Worm (Caenorhabditis elegans) whole organism, L3 larva: ENCODE data around the gene ubq-1.

Experiments used
- R02D3.7 ChIP-seq: fragments of 150-350 bp; optimal IDR thresholded peaks from 2 replicates; lab custom pipeline; 2014; ENCODE audit warnings: missing biosample characterization, missing genetic modification characterization
- ZK546.5 ChIP-seq: sonication (generic microtip); optimal IDR thresholded peaks from 2 replicates; lab custom pipeline; 2017; ENCODE audit warnings: missing biosample characterization, missing genetic modification characterization
- aly-2 ChIP-seq: fragments of 150-350 bp; optimal IDR thresholded peaks from 2 replicates; lab custom pipeline; 2014; ENCODE audit warnings: missing biosample characterization, missing genetic modification characterization
- ama-1 ChIP-seq: fragments of 150-350 bp; optimal IDR thresholded peaks from 2 replicates; lab custom pipeline; 2018
- ceh-16 ChIP-seq: sonication (generic microtip); optimal IDR thresholded peaks from 2 replicates; lab custom pipeline; 2017; ENCODE audit warnings: missing biosample characterization, missing genetic modification characterization
- ceh-82 ChIP-seq: fragments of 150-350 bp; optimal IDR thresholded peaks from 2 replicates; lab custom pipeline; 2014; ENCODE audit warnings: missing biosample characterization, missing genetic modification characterization
- ceh-9 ChIP-seq: sonication (generic microtip); optimal IDR thresholded peaks from 2 replicates; lab custom pipeline; 2018; ENCODE audit warnings: missing biosample characterization, missing genetic modification characterization
- daf-12 ChIP-seq: fragments of 150-350 bp; optimal IDR thresholded peaks from 2 replicates; lab custom pipeline; 2014; ENCODE audit warnings: missing biosample characterization, missing genetic modification reagents, missing genetic modification characterization
- egl-27 ChIP-seq: sonication (generic microtip); optimal IDR thresholded peaks from 4 replicates; lab custom pipeline; 2017; ENCODE audit warnings: missing biosample characterization, missing genetic modification reagents, missing genetic modification characterization
- egl-5 ChIP-seq: fragments of 150-350 bp; optimal IDR thresholded peaks from 2 replicates; lab custom pipeline; 2017; ENCODE audit warnings: missing biosample characterization, missing genetic modification reagents, missing genetic modification characterization, inconsistent platforms
- elt-2 ChIP-seq: sonication (generic microtip); optimal IDR thresholded peaks from 2 replicates; lab custom pipeline; 2016; ENCODE audit warnings: missing genetic modification reagents, mild to moderate bottlenecking, missing genetic modification characterization, missing compliant biosample characterization
- elt-3 ChIP-seq, 3 experiments: fragments of 150-350 bp in 1 of 3; sonication (generic microtip) in 2 of 3; optimal IDR thresholded peaks; 2 replicates in 2 of 3; 4 replicates in 1 of 3; lab custom pipeline; 2014 to 2017; ENCODE audit warnings: missing biosample characterization in 3 of 3, missing genetic modification characterization in 3 of 3
- eor-1 ChIP-seq, 2 experiments: fragments of 150-350 bp; optimal IDR thresholded peaks; 2 replicates each; lab custom pipeline; 2014 to 2018; ENCODE audit warnings: missing biosample characterization in 2 of 2, missing genetic modification characterization in 2 of 2
- fkh-2 ChIP-seq: fragments of 150-350 bp; optimal IDR thresholded peaks from 2 replicates; lab custom pipeline; 2014; ENCODE audit warnings: missing biosample characterization, missing genetic modification reagents, missing genetic modification characterization
- fos-1 ChIP-seq: fragments of 150-350 bp; optimal IDR thresholded peaks from 2 replicates; lab custom pipeline; 2014; ENCODE audit warnings: missing biosample characterization, missing genetic modification characterization
- hmg-11 ChIP-seq: sonication (generic microtip); optimal IDR thresholded peaks from 2 replicates; lab custom pipeline; 2016; ENCODE audit warnings: missing genetic modification characterization, missing compliant biosample characterization
- lin-15B ChIP-seq: fragments of 150-350 bp; optimal IDR thresholded peaks from 2 replicates; lab custom pipeline; 2014; ENCODE audit warnings: missing biosample characterization, missing genetic modification characterization
- lin-39 ChIP-seq: fragments of 150-350 bp; optimal IDR thresholded peaks from 2 replicates; lab custom pipeline; 2018; ENCODE audit warnings: missing biosample characterization, missing genetic modification reagents, missing genetic modification characterization
- lsy-12 ChIP-seq: sonication (generic microtip); optimal IDR thresholded peaks from 2 replicates; lab custom pipeline; 2016; ENCODE audit warnings: mild to moderate bottlenecking, missing genetic modification characterization, missing compliant biosample characterization
- mdl-1 ChIP-seq: fragments of 150-350 bp; optimal IDR thresholded peaks from 2 replicates; lab custom pipeline; 2014; ENCODE audit warnings: missing biosample characterization, missing genetic modification characterization
- mml-1 ChIP-seq: fragments of 150-350 bp; sonication (generic microtip); optimal IDR thresholded peaks from 3 replicates; lab custom pipeline; 2014; ENCODE audit warnings: missing biosample characterization, missing genetic modification characterization
- nfya-1 ChIP-seq: sonication (generic microtip); optimal IDR thresholded peaks from 2 replicates; lab custom pipeline; 2017; ENCODE audit warnings: missing genetic modification characterization, mild to moderate bottlenecking, missing compliant biosample characterization, antibody characterized with exemption, moderate library complexity; ENCODE audit not compliant: insufficient read depth
- nhr-11 ChIP-seq: fragments of 150-350 bp; optimal IDR thresholded peaks from 2 replicates; lab custom pipeline; 2014; ENCODE audit warnings: missing biosample characterization, missing genetic modification characterization
- nhr-23 ChIP-seq: fragments of 150-350 bp; optimal IDR thresholded peaks from 2 replicates; lab custom pipeline; 2014; ENCODE audit warnings: missing biosample characterization, missing genetic modification reagents, missing genetic modification characterization
- nhr-237 ChIP-seq: fragments of 150-350 bp; optimal IDR thresholded peaks from 2 replicates; lab custom pipeline; 2014; ENCODE audit warnings: missing biosample characterization, missing genetic modification characterization
- nhr-25 ChIP-seq: sonication (generic microtip); optimal IDR thresholded peaks from 2 replicates; lab custom pipeline; 2017; ENCODE audit warnings: missing biosample characterization, missing genetic modification characterization
- nhr-28 ChIP-seq: fragments of 150-350 bp; optimal IDR thresholded peaks from 2 replicates; lab custom pipeline; 2014; ENCODE audit warnings: missing biosample characterization, missing genetic modification characterization
- nhr-43 ChIP-seq: sonication (generic microtip); optimal IDR thresholded peaks from 2 replicates; lab custom pipeline; 2016; ENCODE audit warnings: mild to moderate bottlenecking, missing genetic modification characterization, missing compliant biosample characterization; ENCODE audit not compliant: poor library complexity, severe bottlenecking
- nhr-67 ChIP-seq: fragments of 150-350 bp; optimal IDR thresholded peaks from 2 replicates; lab custom pipeline; 2014; ENCODE audit warnings: missing biosample characterization, missing genetic modification characterization
- nhr-77 ChIP-seq: fragments of 150-350 bp; optimal IDR thresholded peaks from 2 replicates; lab custom pipeline; 2014; ENCODE audit warnings: missing biosample characterization, missing genetic modification characterization
- pha-4 ChIP-seq: fragments of 150-350 bp; optimal IDR thresholded peaks from 2 replicates; lab custom pipeline; 2014; ENCODE audit warnings: missing biosample characterization, missing genetic modification reagents, missing genetic modification characterization
- pqm-1 ChIP-seq: fragments of 150-350 bp; optimal IDR thresholded peaks from 2 replicates; lab custom pipeline; 2017; ENCODE audit warnings: missing biosample characterization, missing genetic modification characterization, inconsistent platforms
- skn-1 ChIP-seq: fragments of 150-350 bp; optimal IDR thresholded peaks from 2 replicates; lab custom pipeline; 2014; ENCODE audit warnings: missing biosample characterization, missing genetic modification characterization
- snpc-4 ChIP-seq: fragments of 150-350 bp; optimal IDR thresholded peaks from 2 replicates; lab custom pipeline; 2014; ENCODE audit warnings: missing biosample characterization, missing genetic modification characterization
- tbx-2 ChIP-seq: sonication (generic microtip); optimal IDR thresholded peaks from 2 replicates; lab custom pipeline; 2016; ENCODE audit warnings: mild to moderate bottlenecking, missing genetic modification characterization, missing compliant biosample characterization
- unc-39 ChIP-seq: sonication (generic microtip); optimal IDR thresholded peaks from 4 replicates; lab custom pipeline; 2017; ENCODE audit warnings: missing biosample characterization, missing genetic modification characterization
- zag-1 ChIP-seq: fragments of 150-350 bp; optimal IDR thresholded peaks from 2 replicates; lab custom pipeline; 2014; ENCODE audit warnings: missing biosample characterization, missing genetic modification characterization
- ztf-11 ChIP-seq: fragments of 150-350 bp; optimal IDR thresholded peaks from 2 replicates; lab custom pipeline; 2014; ENCODE audit warnings: missing biosample characterization, missing genetic modification characterization
- ztf-4 ChIP-seq: fragments of 150-350 bp; optimal IDR thresholded peaks from 2 replicates; lab custom pipeline; 2014; ENCODE audit warnings: missing biosample characterization, missing genetic modification characterization

The ubq-1 gene

ce11 chrIII:5921067-5921678, 18.9 kb upstream of the ubq-1 start:
- TF ChIP-seq skn-1 (tag; lab: Kevin White, UChicago) (no peak), nhr-25 (tag; lab: Kevin White, UChicago) (peak; percentile 80), fkh-2 (tag; lab: Kevin White, UChicago) (no peak), aly-2 (tag; lab: Kevin White, UChicago) (no peak), ama-1 (peak; percentile 66), nhr-43 (tag; lab: Kevin White, UChicago) (peak; percentile 92), ceh-9 (tag; lab: Kevin White, UChicago) (no peak), tbx-2 (tag; lab: Kevin White, UChicago) (peak; percentile 13), nhr-77 (no peak), nhr-237 (no peak), nhr-11 (tag; lab: Kevin White, UChicago) (no peak), ZK546.5 (tag; lab: Kevin White, UChicago) (no peak), snpc-4 (tag; lab: Kevin White, UChicago) (no peak), egl-27 (tag; lab: Kevin White, UChicago) (no peak), elt-3 (tag; optimal IDR thresholded peaks at IDR 0.05; lab: Kevin White, UChicago) (peak in 2 of 3 experiments; percentile 89 to 92), pha-4 (tag; lab: Kevin White, UChicago) (no peak), nhr-23 (peak; percentile 84), ztf-4 (no peak)

- TF ChIP-seq nhr-25 (tag; lab: Kevin White, UChicago) (peak; percentile 74), pqm-1 (no peak), nhr-43 (tag; lab: Kevin White, UChicago) (peak; percentile 68), nhr-77 (no peak), nhr-23 (peak; percentile 74)
These were observed 17.8 kb upstream of the ubq-1 start for ce11 chrIII:5922236-5922635.

ce11 chrIII:5925724-5926123, 14.3 kb upstream of the ubq-1 start, which contains the start of the genes dnc-2 and bcl-7:
dnc-2 (minus strand) TSS chrIII:5925756.
bcl-7 (plus strand) TSS chrIII:5926086.
- no peak for TF ChIP-seq nhr-67 (tag; lab: Kevin White, UChicago)
- TF ChIP-seq ceh-82 (tag; lab: Kevin White, UChicago): no peak
- TF ChIP-seq pha-4 (tag; lab: Kevin White, UChicago): peak; percentile 82
- TF ChIP-seq fkh-2 (tag; lab: Kevin White, UChicago): no peak
- no peak for TF ChIP-seq egl-27 (tag; lab: Kevin White, UChicago)
- no peak for TF ChIP-seq mml-1 (tag; lab: Kevin White, UChicago)
- no peak for TF ChIP-seq ama-1
- no peak for TF ChIP-seq nhr-77
- peak; percentile 64 for TF ChIP-seq nfya-1
- no peak for TF ChIP-seq lsy-12 (tag; lab: Kevin White, UChicago)
- peak; percentile 62 for TF ChIP-seq hmg-11 (tag; lab: Kevin White, UChicago)
- no peak for TF ChIP-seq nhr-28 (tag; lab: Kevin White, UChicago)
- no peak for TF ChIP-seq ceh-16
- peak; percentile 16 for TF ChIP-seq elt-2 (tag; lab: Kevin White, UChicago)
- no peak for TF ChIP-seq daf-12 (tag; lab: Kevin White, UChicago)
- no peak for TF ChIP-seq eor-1 (tag; optimal IDR thresholded peaks at IDR 0.05; lab: Kevin White, UChicago)
- TF ChIP-seq unc-39 (tag; lab: Kevin White, UChicago): no peak
- TF ChIP-seq ZK546.5 (tag; lab: Kevin White, UChicago): no peak
- no peak for TF ChIP-seq ztf-11 (tag; lab: Kevin White, UChicago)
- peak; percentile 65 for TF ChIP-seq lin-39 (tag; lab: Kevin White, UChicago)
- TF ChIP-seq mdl-1 (tag; lab: Kevin White, UChicago): no peak
- no peak for TF ChIP-seq nhr-237
- TF ChIP-seq nhr-11 (tag; lab: Kevin White, UChicago): no peak
- peak; percentile 82 for TF ChIP-seq lin-15B (tag; lab: Kevin White, UChicago)
- peak; percentile 21 for TF ChIP-seq pqm-1
- no peak for TF ChIP-seq egl-5 (tag; lab: Kevin White, UChicago)
- no peak for TF ChIP-seq aly-2 (tag; lab: Kevin White, UChicago)
- TF ChIP-seq ceh-9 (tag; lab: Kevin White, UChicago): no peak
- peak; percentile 49 for TF ChIP-seq nhr-25 (tag; lab: Kevin White, UChicago)
- TF ChIP-seq zag-1 (tag; lab: Kevin White, UChicago): no peak
- TF ChIP-seq nhr-43 (tag; lab: Kevin White, UChicago): peak; percentile 37
- TF ChIP-seq skn-1 (tag; lab: Kevin White, UChicago): no peak
- TF ChIP-seq snpc-4 (tag; lab: Kevin White, UChicago): peak; percentile 22
- no peak for TF ChIP-seq fos-1 (tag; lab: Kevin White, UChicago)
- TF ChIP-seq R02D3.7 (tag; lab: Kevin White, UChicago): no peak
- peak; percentile 59 for TF ChIP-seq nhr-23
